Worm (Caenorhabditis elegans) whole organism, L4 larva: Measurements from ENCODE around the gene B0024.13.

ENCODE experiments used
- D1046.2 ChIP-seq: fragments of 200-800 bp; sonication (Bioruptor generic); IDR thresholded peaks from 2 replicates; pipeline ENCODE4 v1.3.6; 2022; ENCODE audit warnings: missing genetic modification characterization, missing compliant biosample characterization
- F37D6.2 ChIP-seq: sonication (generic microtip); optimal IDR thresholded peaks from 2 replicates; lab custom pipeline; 2016; ENCODE audit warnings: mild to moderate bottlenecking, missing genetic modification characterization, missing compliant biosample characterization
- F44E2.7 ChIP-seq: fragments of 200-800 bp; sonication (Bioruptor generic); IDR thresholded peaks from 2 replicates; pipeline ENCODE4 v2.1.2; 2022; ENCODE audit warnings: missing genetic modification characterization, missing compliant biosample characterization
- Y105C5A.15 ChIP-seq: fragments of 200-800 bp; sonication (Bioruptor generic); IDR thresholded peaks from 2 replicates; pipeline ENCODE4 v1.3.6; 2022; ENCODE audit warnings: missing genetic modification characterization, missing compliant biosample characterization
- Y48G9A.11 ChIP-seq: fragments of 200-800 bp; sonication (Bioruptor generic); IDR thresholded peaks from 2 replicates; pipeline ENCODE4 v1.3.6; 2022; ENCODE audit warnings: missing genetic modification reagents, missing genetic modification characterization, missing compliant biosample characterization
- Y75B8A.6 ChIP-seq: fragments of 200-800 bp; sonication (Bioruptor generic); IDR thresholded peaks from 2 replicates; pipeline ENCODE4 v1.3.6; 2022; ENCODE audit warnings: missing genetic modification reagents, missing genetic modification characterization, missing compliant biosample characterization
- aha-1 ChIP-seq: fragments of 150-350 bp; peaks from one replicate; lab custom pipeline; 2014; ENCODE audit warnings: missing biosample characterization, missing genetic modification characterization
- aly-2 ChIP-seq: sonication (generic microtip); optimal IDR thresholded peaks from 2 replicates; lab custom pipeline; 2018; ENCODE audit warnings: missing biosample characterization, missing genetic modification characterization
- ceh-28 ChIP-seq: fragments of 150-350 bp; optimal IDR thresholded peaks from 2 replicates; lab custom pipeline; 2014; ENCODE audit warnings: missing biosample characterization, missing genetic modification reagents, missing genetic modification characterization
- ctbp-1 ChIP-seq: fragments of 200-800 bp; sonication (Bioruptor generic); IDR thresholded peaks from 2 replicates; pipeline ENCODE4 v1.3.6; 2022; ENCODE audit warnings: missing genetic modification reagents, missing genetic modification characterization, missing compliant biosample characterization
- daf-12 ChIP-seq: fragments of 150-350 bp; optimal IDR thresholded peaks from 2 replicates; lab custom pipeline; 2014; ENCODE audit warnings: missing biosample characterization, missing genetic modification reagents, missing genetic modification characterization
- daf-16 ChIP-seq, 3 experiments: sonication (generic microtip); optimal IDR thresholded peaks; 2 replicates each; lab custom pipeline; 2016 to 2017; ENCODE audit warnings: missing genetic modification characterization in 3 of 3, missing genetic modification reagents in 3 of 3, mild to moderate bottlenecking in 2 of 3, missing compliant biosample characterization in 2 of 3, missing biosample characterization in 1 of 3, moderate library complexity in 1 of 3
- dmd-6 ChIP-seq: fragments of 200-800 bp; sonication (Bioruptor generic); IDR thresholded peaks from 2 replicates; pipeline ENCODE4 v1.3.6; 2022; ENCODE audit warnings: missing genetic modification reagents, missing genetic modification characterization, missing compliant biosample characterization
- dmd-8 ChIP-seq: fragments of 200-800 bp; sonication (Bioruptor generic); IDR thresholded peaks from 2 replicates; pipeline ENCODE4 v1.3.6; 2022; ENCODE audit warnings: missing genetic modification characterization, missing compliant biosample characterization
- dve-1 ChIP-seq: sonication (generic microtip); optimal IDR thresholded peaks from 2 replicates; lab custom pipeline; 2017; ENCODE audit warnings: antibody characterized with exemption, mild to moderate bottlenecking, missing genetic modification characterization, missing compliant biosample characterization; ENCODE audit not compliant: insufficient read depth
- fkh-10 ChIP-seq: fragments of 150-350 bp; optimal IDR thresholded peaks from 2 replicates; lab custom pipeline; 2014; ENCODE audit warnings: missing biosample characterization, missing genetic modification reagents, missing genetic modification characterization
- hif-1 ChIP-seq, 2 experiments: sonication (generic microtip); optimal IDR thresholded peaks; 2 replicates each; lab custom pipeline; 2016 to 2017; ENCODE audit warnings: missing compliant biosample characterization in 2 of 2, missing genetic modification characterization in 2 of 2, missing genetic modification reagents in 2 of 2, missing genotype in 2 of 2, mild to moderate bottlenecking in 1 of 2
- hlh-11 ChIP-seq: fragments of 200-800 bp; sonication (Bioruptor generic); optimal IDR thresholded peaks from 2 replicates; lab custom pipeline; 2018; ENCODE audit warnings: mild to moderate bottlenecking, missing genetic modification characterization, missing compliant biosample characterization
- hlh-30 ChIP-seq: sonication (generic microtip); optimal IDR thresholded peaks from 2 replicates; lab custom pipeline; 2017; ENCODE audit warnings: antibody characterized with exemption, mild to moderate bottlenecking, missing genetic modification characterization, missing compliant biosample characterization; ENCODE audit not compliant: insufficient read depth
- hmg-1.1 ChIP-seq: fragments of 200-800 bp; sonication (Bioruptor generic); IDR thresholded peaks from 2 replicates; pipeline ENCODE4 v1.3.6; 2022; ENCODE audit warnings: missing genetic modification reagents, missing genetic modification characterization, missing compliant biosample characterization
- lin-39 ChIP-seq: fragments of 150-350 bp; optimal IDR thresholded peaks from 2 replicates; lab custom pipeline; 2014; ENCODE audit warnings: missing biosample characterization, missing genetic modification reagents, missing genetic modification characterization
- lsy-2 ChIP-seq, 2 experiments: fragments of 150-350 bp in 1 of 2; sonication (generic microtip) in 1 of 2; optimal IDR thresholded peaks; 2 replicates each; lab custom pipeline; 2014 to 2017; ENCODE audit warnings: missing biosample characterization in 2 of 2, missing genetic modification characterization in 2 of 2
- madf-9 ChIP-seq: fragments of 200-800 bp; sonication (Bioruptor generic); conservative IDR thresholded peaks from 2 replicates; pipeline ENCODE4 v1.3.6; 2022; ENCODE audit warnings: missing genetic modification reagents, missing genetic modification characterization, missing compliant biosample characterization
- mdt-29 ChIP-seq: fragments of 200-800 bp; sonication (Bioruptor generic); IDR thresholded peaks from 2 replicates; pipeline ENCODE4 v1.3.6; 2022; ENCODE audit warnings: missing genetic modification reagents, missing genetic modification characterization, missing compliant biosample characterization
- mep-1 ChIP-seq: fragments of 150-350 bp; sonication (generic microtip); optimal IDR thresholded peaks from 3 replicates; lab custom pipeline; 2014; ENCODE audit warnings: missing biosample characterization, missing genetic modification characterization
- nhr-102 ChIP-seq: sonication (generic microtip); optimal IDR thresholded peaks from 2 replicates; lab custom pipeline; 2016; ENCODE audit warnings: mild to moderate bottlenecking, missing genetic modification characterization, moderate library complexity, missing compliant biosample characterization
- nhr-237 ChIP-seq: sonication (generic microtip); optimal IDR thresholded peaks from 2 replicates; lab custom pipeline; 2017; ENCODE audit warnings: missing biosample characterization, missing genetic modification characterization
- nhr-28 ChIP-seq: fragments of 150-350 bp; optimal IDR thresholded peaks from 2 replicates; lab custom pipeline; 2014; ENCODE audit warnings: missing biosample characterization, missing genetic modification characterization
- nhr-76 ChIP-seq: fragments of 150-350 bp; optimal IDR thresholded peaks from 2 replicates; lab custom pipeline; 2014; ENCODE audit warnings: missing biosample characterization, missing genetic modification characterization
- nhr-77 ChIP-seq: fragments of 150-350 bp; optimal IDR thresholded peaks from 2 replicates; lab custom pipeline; 2014; ENCODE audit warnings: missing biosample characterization, missing genetic modification characterization
- pha-4 ChIP-seq, 2 experiments: fragments of 150-350 bp in 1 of 2; fragments of 200-800 bp in 1 of 2; sonication (Bioruptor generic) in 1 of 2; IDR thresholded peaks in 1 of 2; optimal IDR thresholded peaks in 1 of 2; 2 replicates each; pipeline versions ENCODE4 v1.3.6 to Lab custom; 2014 to 2022; ENCODE audit warnings: missing genetic modification characterization in 2 of 2, missing genetic modification reagents in 2 of 2, missing biosample characterization in 1 of 2, missing compliant biosample characterization in 1 of 2
- php-3 ChIP-seq: fragments of 200-800 bp; sonication (Bioruptor generic); IDR thresholded peaks from 2 replicates; pipeline ENCODE4 v1.3.6; 2022; ENCODE audit warnings: missing genetic modification reagents, missing genetic modification characterization, missing compliant biosample characterization
- pqm-1 ChIP-seq: sonication (generic microtip); optimal IDR thresholded peaks from 2 replicates; lab custom pipeline; 2017; ENCODE audit warnings: missing biosample characterization, missing genetic modification characterization
- rbr-2 ChIP-seq: sonication (generic microtip); optimal IDR thresholded peaks from 2 replicates; lab custom pipeline; 2016; ENCODE audit warnings: missing genotype, missing genetic modification characterization, missing compliant biosample characterization
- sdz-12 ChIP-seq: fragments of 200-800 bp; sonication (Bioruptor generic); optimal IDR thresholded peaks from 2 replicates; lab custom pipeline; 2018; ENCODE audit warnings: mild to moderate bottlenecking, missing genetic modification characterization, missing compliant biosample characterization
- unc-62 ChIP-seq, 3 experiments: fragments of 150-350 bp in 1 of 3; sonication (generic microtip); optimal IDR thresholded peaks in 2 of 3; peaks in 1 of 3; 1 replicate in 1 of 3; 2 replicates in 2 of 3; lab custom pipeline; 2014 to 2017; ENCODE audit warnings: missing biosample characterization in 3 of 3, missing genetic modification characterization in 3 of 3, missing genetic modification reagents in 3 of 3, missing genotype in 1 of 3

The B0024.13 gene

ce11 chrV:10273837-10274236, 46.7 kb upstream of the B0024.13 start (continued):
- no peak for TF ChIP-seq Y75B8A.6 (GFP tag; lab: Robert Waterston, UW)
- no peak for TF ChIP-seq lin-39
- TF ChIP-seq fkh-10 (GFP tag; lab: Kevin White, UChicago) = peak; percentile 94
- peak; percentile 44 to 50 for TF ChIP-seq lsy-2 (tag; optimal IDR thresholded peaks at IDR 0.05; lab: Kevin White, UChicago)
- TF ChIP-seq ctbp-1 (GFP tag; lab: Robert Waterston, UW) = 0 out of 2 replicates have a peak, but pooled peaks have one; percentile 8
- TF ChIP-seq aha-1 (tag; lab: Kevin White, UChicago) = peak; percentile 69
- peak; percentile 64 for TF ChIP-seq F37D6.2 (tag; lab: Kevin White, UChicago)
- peak; percentile 76; the same call in 1 of the 2 replicates for TF ChIP-seq hmg-1.1 (GFP tag; lab: Robert Waterston, UW)
- TF ChIP-seq aly-2 (tag; lab: Kevin White, UChicago) = no peak
- TF ChIP-seq hlh-30 (tag; lab: Kevin White, UChicago) = peak; percentile 24

ce11 chrV:10275619-10276018, 44.9 kb upstream of the B0024.13 start, which contains the start of gene Y22F5A.11:
Gene Y22F5A.11 (minus strand): TSS chrV:10275646.
- TF ChIP-seq fkh-10 (GFP tag; lab: Kevin White, UChicago) (peak; percentile 18), dmd-8 (GFP tag; lab: Robert Waterston, UW) (no peak), hmg-1.1 (GFP tag; lab: Robert Waterston, UW) (peak; percentile 23; the same call in 1 of the 2 replicates), rbr-2 (peak; percentile 11), pqm-1 (tag; lab: Kevin White, UChicago) (no peak), mep-1 (tag; lab: Kevin White, UChicago) (peak; percentile 41)
- TF ChIP-seq, all 104 proteins: peak for 4

ce11 chrV:10276038-10276437, 44.5 kb upstream of the B0024.13 start:
- peak in 1 of 2 experiments; percentile 36 for TF ChIP-seq unc-62 (GFP tag; optimal IDR thresholded peaks at IDR 0.05 in 1 of 2; lab: Kevin White, UChicago)
- no peak for TF ChIP-seq unc-62 (tag; optimal IDR thresholded peaks at IDR 0.05; lab: Kevin White, UChicago)
- TF ChIP-seq dve-1 (tag; lab: Kevin White, UChicago) = no peak

- TF ChIP-seq sdz-12 (GFP tag; lab: Kevin White, UChicago) (no peak), daf-12 (tag; lab: Kevin White, UChicago) (no peak), dve-1 (tag; lab: Kevin White, UChicago) (peak; percentile 24), Y48G9A.11 (GFP tag; lab: Robert Waterston, UW) (no peak), dmd-6 (GFP tag; lab: Robert Waterston, UW) (peak; percentile 55), nhr-28 (tag; lab: Kevin White, UChicago) (peak; percentile 68), nhr-77 (tag; lab: Kevin White, UChicago) (peak; percentile 8), pqm-1 (tag; lab: Kevin White, UChicago) (peak; percentile 92), hlh-11 (tag; lab: Kevin White, UChicago) (peak; percentile 48), F44E2.7 (no peak), daf-16 (GFP tag; optimal IDR thresholded peaks at IDR 0.05; lab: Kevin White, UChicago) (no peak), daf-16 (tag; optimal IDR thresholded peaks at IDR 0.05; lab: Kevin White, UChicago) (peak; percentile 60)
- TF ChIP-seq, all 104 proteins: peak for 7
These were observed 42.9 kb upstream of the B0024.13 start, which contains the start of gene lys-1 for ce11 chrV:10277579-10277978. Gene lys-1 (plus strand): TSS chrV:10277904.

ce11 chrV:10280112-10280511, 40.4 kb upstream of the B0024.13 start:
- TF ChIP-seq dmd-6 (GFP tag; lab: Robert Waterston, UW) (peak; percentile 63), D1046.2 (GFP tag; lab: Robert Waterston, UW) (no peak), hlh-11 (tag; lab: Kevin White, UChicago) (peak; percentile 46), daf-16 (GFP tag; optimal IDR thresholded peaks at IDR 0.05; lab: Kevin White, UChicago) (no peak), daf-16 (tag; optimal IDR thresholded peaks at IDR 0.05; lab: Kevin White, UChicago) (peak; percentile 88), hif-1 (tag; optimal IDR thresholded peaks at IDR 0.05; lab: Kevin White, UChicago) (peak in 1 of 2 experiments; percentile 18), mdt-29 (GFP tag; lab: Robert Waterston, UW) (no peak), nhr-76 (tag; lab: Kevin White, UChicago) (no peak), Y105C5A.15 (GFP tag; lab: Robert Waterston, UW) (no peak), ceh-28 (tag; lab: Kevin White, UChicago) (no peak), madf-9 (no peak), nhr-237 (no peak), php-3 (GFP tag; lab: Robert Waterston, UW) (peak; percentile 82), nhr-28 (tag; lab: Kevin White, UChicago) (peak; percentile 70), nhr-102 (no peak), nhr-77 (tag; lab: Kevin White, UChicago) (peak; percentile 28), ctbp-1 (GFP tag; lab: Robert Waterston, UW) (no peak), pha-4 (GFP tag; IDR thresholded peaks at IDR 0.05; lab: Robert Waterston, UW) (no peak), pha-4 (tag; optimal IDR thresholded peaks at IDR 0.05; lab: Kevin White, UChicago) (no peak), dve-1 (tag; lab: Kevin White, UChicago) (peak; percentile 83), pqm-1 (tag; lab: Kevin White, UChicago) (peak; percentile 69)
- TF ChIP-seq, all 104 proteins: peak for 9
